Worm (Caenorhabditis elegans) whole organism, L2 larva: ENCODE data around the gene sre-51.

Experiments
- ceh-82 ChIP-seq: fragments of 150-350 bp; optimal IDR thresholded peaks from 2 replicates; lab custom pipeline; 2014; ENCODE audit warnings: missing biosample characterization, missing genetic modification characterization
- elt-1 ChIP-seq: fragments of 150-350 bp; optimal IDR thresholded peaks from 2 replicates; lab custom pipeline; 2014; ENCODE audit warnings: missing biosample characterization, missing genetic modification characterization
- elt-3 ChIP-seq: sonication (generic microtip); optimal IDR thresholded peaks from 2 replicates; lab custom pipeline; 2017; ENCODE audit warnings: missing biosample characterization, missing genetic modification characterization
- gmeb-1 ChIP-seq: fragments of 150-350 bp; optimal IDR thresholded peaks from 2 replicates; lab custom pipeline; 2014; ENCODE audit warnings: missing biosample characterization, missing genetic modification characterization
- lin-39 ChIP-seq: fragments of 150-350 bp; optimal IDR thresholded peaks from 2 replicates; lab custom pipeline; 2014; ENCODE audit warnings: missing biosample characterization, missing genetic modification reagents, missing genetic modification characterization
- nhr-11 ChIP-seq: fragments of 150-350 bp; optimal IDR thresholded peaks from 2 replicates; lab custom pipeline; 2014; ENCODE audit warnings: missing biosample characterization, missing genetic modification characterization
- nhr-12 ChIP-seq: fragments of 150-350 bp; optimal IDR thresholded peaks from 2 replicates; lab custom pipeline; 2014; ENCODE audit warnings: missing biosample characterization, missing genetic modification characterization
- nhr-23 ChIP-seq: fragments of 150-350 bp; optimal IDR thresholded peaks from 2 replicates; lab custom pipeline; 2014; ENCODE audit warnings: missing biosample characterization, missing genetic modification reagents, missing genetic modification characterization
- nhr-77 ChIP-seq: fragments of 150-350 bp; optimal IDR thresholded peaks from 2 replicates; lab custom pipeline; 2014; ENCODE audit warnings: missing biosample characterization, missing genetic modification characterization

ce11 chrII:12274944-12275343 lies 36.7 kb upstream of the sre-51 start, which contains the start of gene Y57A10A.27:
- TF ChIP-seq lin-39 (tag; lab: Kevin White, UChicago) (no peak), ceh-82 (tag; lab: Kevin White, UChicago) (no peak), nhr-23 (no peak), elt-3 (tag; lab: Kevin White, UChicago) (no peak), elt-1 (no peak), gmeb-1 (tag; lab: Kevin White, UChicago) (no peak), nhr-77 (tag; lab: Kevin White, UChicago) (no peak), nhr-11 (tag; lab: Kevin White, UChicago) (no peak), nhr-12 (tag; lab: Kevin White, UChicago) (no peak)
